Worm (Caenorhabditis elegans): ENCODE data around the gene srd-48.
"Not testable (repeated sequence)": the region's sequence is repeated elsewhere in the genome, so short reads cannot be mapped to it uniquely, and the experiment has no call there.

The srd-48 gene

DNA sequence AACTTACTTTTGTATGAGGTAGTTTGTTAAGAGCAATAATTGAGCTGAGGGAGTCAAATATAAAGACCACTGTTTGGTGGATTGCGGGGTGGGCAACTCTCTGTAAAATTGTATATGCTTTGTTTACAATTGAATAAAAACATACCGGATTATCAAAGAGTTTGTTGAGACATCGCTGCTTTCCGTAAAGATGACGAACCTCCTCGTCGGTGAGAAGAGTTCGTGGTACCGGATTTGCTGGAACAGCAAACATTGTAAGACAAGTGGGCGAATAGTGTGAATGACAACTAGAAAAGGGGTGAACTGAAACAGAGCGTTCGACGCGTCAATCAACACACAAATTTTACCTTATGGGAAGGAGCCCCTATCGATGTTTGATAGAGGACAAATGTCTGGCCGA, 39.5 kb upstream of the srd-48 start, which contains the start of gene W06D11.2:
Gene W06D11.2, minus strand, starts transcription at position 339 of the 400 bp plus-strand sequence.
- TF ChIP-seq C08G9.2 (tag; optimal IDR thresholded peaks at IDR 0.05) (no peak), ceh-22 (tag; optimal IDR thresholded peaks at IDR 0.05) (no peak), fkh-6 (tag; optimal IDR thresholded peaks at IDR 0.05) (no peak), hlh-8 (tag; optimal IDR thresholded peaks at IDR 0.05) (no peak), ceh-2 (tag; optimal IDR thresholded peaks at IDR 0.05) (no peak), hlh-6 (tag; optimal IDR thresholded peaks at IDR 0.05) (no peak), pqm-1 (tag; optimal IDR thresholded peaks at IDR 0.05) (no peak), unc-42 (tag; optimal IDR thresholded peaks at IDR 0.05) (no peak), mec-3 (tag; optimal IDR thresholded peaks at IDR 0.05; ENCODE audit: borderline replicate concordance) (no peak), ets-4 (tag; optimal IDR thresholded peaks at IDR 0.05) (no peak), pax-1 (tag; optimal IDR thresholded peaks at IDR 0.05) (no peak), dve-1 (tag; optimal IDR thresholded peaks at IDR 0.05) (no peak), ceh-18 (tag; optimal IDR thresholded peaks at IDR 0.05) (no peak), gmeb-2 (tag; optimal IDR thresholded peaks at IDR 0.05) (no peak), ceh-14 (tag; optimal IDR thresholded peaks at IDR 0.05) (no peak), odd-2 (tag; optimal IDR thresholded peaks at IDR 0.05) (no peak), ceh-48 (tag; optimal IDR thresholded peaks at IDR 0.05) (no peak), unc-55 (GFP tag; optimal IDR thresholded peaks at IDR 0.05) (no peak)

DNA sequence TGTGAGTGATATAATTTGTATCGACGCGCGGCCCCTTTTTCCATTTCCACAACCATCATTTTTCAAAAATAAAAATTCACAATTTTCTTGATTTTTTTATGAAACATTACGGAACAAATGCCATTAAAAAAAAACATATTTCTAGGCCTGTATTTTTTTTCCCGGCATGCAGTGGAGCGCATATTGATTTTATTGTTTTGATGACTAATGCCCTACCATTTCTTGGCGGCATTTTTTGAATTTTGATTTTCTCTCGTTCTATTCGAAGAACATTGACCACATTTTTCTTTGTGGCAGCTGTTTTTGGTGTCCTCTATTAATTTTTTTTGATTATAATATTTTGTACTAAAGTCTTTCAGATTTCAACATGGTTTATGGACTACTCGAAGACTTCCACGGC, 37.6 kb upstream of the srd-48 start, which contains the start of gene W06D11.3:
Gene W06D11.3, plus strand, starts transcription at position 360 of the 400 bp plus-strand sequence.
- TF ChIP-seq ref-2 (tag; optimal IDR thresholded peaks at IDR 0.05) (no peak), Y22D7AL.16 (tag; optimal IDR thresholded peaks at IDR 0.05) (no peak), npax-4 (tag; optimal IDR thresholded peaks at IDR 0.05) (no peak)

DNA sequence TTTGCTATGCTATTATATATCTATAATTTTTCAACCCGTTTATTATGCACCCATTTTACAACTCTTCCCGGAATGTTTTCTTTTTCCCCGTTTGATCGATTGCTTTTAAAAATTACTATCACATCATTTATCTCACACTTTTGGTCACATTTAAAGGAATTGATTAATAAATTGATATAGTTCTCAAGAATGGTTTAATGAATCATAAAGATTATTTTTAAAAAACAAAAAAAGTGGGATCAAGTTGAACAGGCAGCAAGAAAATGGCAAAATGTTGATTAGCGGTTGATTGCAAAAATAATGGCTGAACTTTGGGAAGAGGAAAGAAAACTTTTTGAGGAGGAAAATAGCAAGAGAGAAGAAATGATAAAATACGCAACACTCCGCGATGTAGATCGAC, 36.1 kb upstream of the srd-48 start, which contains the start of gene W06D11.5:
Gene W06D11.5, plus strand, starts transcription at position 301 of the 400 bp plus-strand sequence.
- TF ChIP-seq hlh-6 (tag; optimal IDR thresholded peaks at IDR 0.05) (no peak), ceh-34 (tag; optimal IDR thresholded peaks at IDR 0.05) (no peak), ceh-22 (tag; optimal IDR thresholded peaks at IDR 0.05) (no peak), ceh-18 (tag; optimal IDR thresholded peaks at IDR 0.05) (no peak), pha-4 (tag; optimal IDR thresholded peaks at IDR 0.05) (no peak), F13H6.1 (tag; optimal IDR thresholded peaks at IDR 0.05) (no peak), K02D7.2 (tag; optimal IDR thresholded peaks at IDR 0.05) (no peak), nfya-1 (tag; optimal IDR thresholded peaks at IDR 0.05) (no peak), ets-4 (tag; optimal IDR thresholded peaks at IDR 0.05) (no peak), unc-3 (GFP tag; conservative IDR thresholded peaks at IDR 0.05) (no peak), unc-3 (tag; optimal IDR thresholded peaks at IDR 0.05) (no peak), che-1 (tag; optimal IDR thresholded peaks at IDR 0.05) (no peak), nhr-232 (tag; optimal IDR thresholded peaks at IDR 0.05) (no peak), ahr-1 (tag; optimal IDR thresholded peaks at IDR 0.05) (no peak), pha-2 (tag; optimal IDR thresholded peaks at IDR 0.05) (no peak)

DNA sequence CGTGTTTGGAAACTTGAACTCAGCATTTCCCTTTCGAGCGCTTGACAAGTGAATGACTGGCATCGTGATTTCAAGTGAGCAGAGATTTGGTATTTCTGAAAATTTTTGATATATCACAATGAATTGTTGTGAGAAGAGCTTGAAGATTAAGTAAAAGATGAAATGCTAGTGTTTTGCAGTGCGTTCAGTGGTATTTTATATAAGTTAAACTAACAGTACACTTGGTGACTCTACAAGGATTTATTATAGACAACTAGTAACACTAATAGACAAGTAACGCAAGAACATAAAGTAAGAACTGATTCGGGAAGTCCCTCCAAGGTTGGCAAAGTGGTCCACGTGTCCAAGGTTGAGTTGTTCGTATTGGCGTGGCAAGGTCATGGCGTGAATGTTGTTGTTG, 33.2 kb upstream of the srd-48 start, which contains the start of gene dot-1.3:
Gene dot-1.3, minus strand, starts transcription at position 101 of the 400 bp plus-strand sequence.
- TF ChIP-seq nhr-232, K02D7.2, ceh-18 (tag; optimal IDR thresholded peaks at IDR 0.05): not testable (repeated sequence)

ce11 chrX:12304231-12304630, 31.7 kb upstream of the srd-48 start:
- no peak for TF ChIP-seq npax-4 (tag; optimal IDR thresholded peaks at IDR 0.05)
- no peak for TF ChIP-seq ceh-19 (GFP tag; optimal IDR thresholded peaks at IDR 0.05)
- no peak for TF ChIP-seq hlh-8 (tag; optimal IDR thresholded peaks at IDR 0.05)
- TF ChIP-seq elt-4 (tag; optimal IDR thresholded peaks at IDR 0.05), result no peak
- TF ChIP-seq ttx-3 (tag; optimal IDR thresholded peaks at IDR 0.05), result no peak
- no peak for TF ChIP-seq sox-2 (GFP tag; IDR thresholded peaks at IDR 0.05)
- TF ChIP-seq unc-86 (tag; optimal IDR thresholded peaks at IDR 0.05), result no peak
- TF ChIP-seq Y22D7AL.16 (tag; optimal IDR thresholded peaks at IDR 0.05), result no peak
- no peak for TF ChIP-seq elt-2 (tag; optimal IDR thresholded peaks at IDR 0.05)
- TF ChIP-seq ceh-45 (GFP tag; IDR thresholded peaks at IDR 0.05), result no peak
- no peak for TF ChIP-seq fax-1 (tag; optimal IDR thresholded peaks at IDR 0.05)
- TF ChIP-seq T23F11.4 (GFP tag; optimal IDR thresholded peaks at IDR 0.05), result no peak
- TF ChIP-seq unc-42 (tag; optimal IDR thresholded peaks at IDR 0.05), result no peak
- no peak for TF ChIP-seq hlh-13 (GFP tag; optimal IDR thresholded peaks at IDR 0.05)
- TF ChIP-seq nhr-232 (tag; optimal IDR thresholded peaks at IDR 0.05), result no peak
- no peak for TF ChIP-seq ceh-6 (GFP tag; optimal IDR thresholded peaks at IDR 0.05)
- TF ChIP-seq ceh-2 (tag; optimal IDR thresholded peaks at IDR 0.05), result no peak
- no peak for TF ChIP-seq mec-3 (tag; optimal IDR thresholded peaks at IDR 0.05; ENCODE audit: borderline replicate concordance)

Data from whole organism, late embryonic.